Worm (Caenorhabditis elegans): ENCODE measurements around the gene hil-1.

The hil-1 gene

DNA sequence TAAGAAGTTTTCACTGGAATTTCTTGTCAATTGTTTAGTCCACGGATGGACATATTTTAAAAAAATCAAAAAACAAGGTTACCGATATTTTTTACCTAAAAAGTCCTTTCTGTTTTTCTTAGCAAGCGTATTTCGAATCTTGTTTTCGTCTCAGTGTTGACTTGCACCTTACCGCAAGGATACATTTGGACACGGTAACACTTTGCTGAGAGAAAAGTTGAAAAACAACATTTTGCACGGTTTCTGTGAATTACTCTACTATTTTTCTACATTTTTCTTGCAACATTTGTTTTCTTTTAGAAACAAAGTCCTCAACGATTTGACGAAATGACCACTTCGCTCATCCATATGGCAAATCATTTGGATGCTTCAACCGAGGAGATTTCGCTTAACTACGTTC, at the start of gene hil-1:
Gene hil-1 (plus strand): TSS at position 301 of the 400 bp plus-strand sequence.
- no peak for TF ChIP-seq mdl-1 (tag; optimal IDR thresholded peaks at IDR 0.05)
- no peak for TF ChIP-seq ztf-4 (tag; optimal IDR thresholded peaks at IDR 0.05)
- no peak for TF ChIP-seq nhr-67 (tag; optimal IDR thresholded peaks at IDR 0.05)
- TF ChIP-seq nhr-43 (tag; optimal IDR thresholded peaks at IDR 0.05; ENCODE audit: poor library complexity, severe bottlenecking): no peak
- TF ChIP-seq pqm-1 (tag; optimal IDR thresholded peaks at IDR 0.05): no peak

DNA sequence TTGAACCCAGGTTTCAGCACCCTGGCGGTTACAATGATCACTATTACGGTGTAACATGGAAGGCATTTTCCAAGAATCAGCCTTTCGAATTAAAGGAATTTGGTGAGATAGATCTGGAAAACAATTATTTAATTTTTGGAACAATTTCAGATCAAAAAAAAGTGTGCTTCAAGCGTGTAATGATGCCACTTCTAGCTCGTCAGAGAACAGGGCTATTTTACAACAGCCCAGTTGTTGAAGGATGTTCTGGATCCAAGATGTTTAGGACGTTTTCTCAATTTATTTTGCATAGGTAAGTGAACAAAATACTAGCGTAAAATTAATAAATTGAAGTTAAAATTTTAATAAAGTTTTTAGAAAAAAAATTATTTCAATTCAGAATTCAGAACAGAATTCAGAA, 48.7 kb upstream of the hil-1 start:
- TF ChIP-seq nhr-77 (tag; optimal IDR thresholded peaks at IDR 0.05): no peak
- no peak for TF ChIP-seq ZK546.5 (tag; optimal IDR thresholded peaks at IDR 0.05)
- no peak for TF ChIP-seq nhr-12 (tag; optimal IDR thresholded peaks at IDR 0.05)
- no peak for TF ChIP-seq lin-15B (tag; optimal IDR thresholded peaks at IDR 0.05)
- no peak for TF ChIP-seq nhr-43 (tag; optimal IDR thresholded peaks at IDR 0.05; ENCODE audit: poor library complexity, severe bottlenecking)
- no peak for TF ChIP-seq elt-1 (tag; optimal IDR thresholded peaks at IDR 0.05)
- TF ChIP-seq hmg-11 (tag; optimal IDR thresholded peaks at IDR 0.05): no peak
- no peak for TF ChIP-seq lin-39 (tag; optimal IDR thresholded peaks at IDR 0.05)
- TF ChIP-seq egl-27 (tag; optimal IDR thresholded peaks at IDR 0.05): no peak
- no peak for TF ChIP-seq egl-5 (tag; optimal IDR thresholded peaks at IDR 0.05)
- no peak for TF ChIP-seq mdl-1 (tag; optimal IDR thresholded peaks at IDR 0.05)
- TF ChIP-seq unc-62 (GFP tag; optimal IDR thresholded peaks at IDR 0.05): no peak
- TF ChIP-seq mml-1 (tag; optimal IDR thresholded peaks at IDR 0.05): no peak
- TF ChIP-seq tbx-2 (tag; optimal IDR thresholded peaks at IDR 0.05): no peak

DNA sequence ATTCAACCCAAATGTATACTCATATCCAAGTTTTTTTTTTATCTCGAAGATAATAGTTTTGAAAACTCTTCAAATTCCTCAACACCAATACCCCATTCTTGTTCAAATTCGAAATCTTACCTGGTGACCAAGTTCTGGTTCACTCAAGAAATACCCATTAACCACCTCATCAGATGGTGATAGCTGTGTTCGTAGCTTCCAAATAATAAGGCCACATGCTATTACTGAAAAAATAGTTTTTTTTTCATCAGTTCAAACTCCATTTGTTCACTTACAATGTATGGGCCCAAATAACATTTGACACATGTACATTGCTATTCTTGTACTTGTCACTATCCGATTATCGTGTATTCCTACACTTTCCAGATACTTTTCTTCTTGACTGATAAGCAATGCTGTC, 42.1 kb upstream of the hil-1 start:
- no peak for TF ChIP-seq ceh-16 (tag; optimal IDR thresholded peaks at IDR 0.05)
- TF ChIP-seq aly-2 (tag; optimal IDR thresholded peaks at IDR 0.05): no peak
- no peak for TF ChIP-seq ceh-28 (tag; optimal IDR thresholded peaks at IDR 0.05)
- no peak for TF ChIP-seq nhr-12 (tag; optimal IDR thresholded peaks at IDR 0.05)
- no peak for TF ChIP-seq ceh-9 (tag; optimal IDR thresholded peaks at IDR 0.05)
- no peak for TF ChIP-seq nhr-25 (tag; optimal IDR thresholded peaks at IDR 0.05)
- TF ChIP-seq nhr-11 (tag; optimal IDR thresholded peaks at IDR 0.05): no peak
- no peak for TF ChIP-seq ZK546.5 (tag; optimal IDR thresholded peaks at IDR 0.05)
- no peak for TF ChIP-seq nhr-67 (tag; optimal IDR thresholded peaks at IDR 0.05)

DNA sequence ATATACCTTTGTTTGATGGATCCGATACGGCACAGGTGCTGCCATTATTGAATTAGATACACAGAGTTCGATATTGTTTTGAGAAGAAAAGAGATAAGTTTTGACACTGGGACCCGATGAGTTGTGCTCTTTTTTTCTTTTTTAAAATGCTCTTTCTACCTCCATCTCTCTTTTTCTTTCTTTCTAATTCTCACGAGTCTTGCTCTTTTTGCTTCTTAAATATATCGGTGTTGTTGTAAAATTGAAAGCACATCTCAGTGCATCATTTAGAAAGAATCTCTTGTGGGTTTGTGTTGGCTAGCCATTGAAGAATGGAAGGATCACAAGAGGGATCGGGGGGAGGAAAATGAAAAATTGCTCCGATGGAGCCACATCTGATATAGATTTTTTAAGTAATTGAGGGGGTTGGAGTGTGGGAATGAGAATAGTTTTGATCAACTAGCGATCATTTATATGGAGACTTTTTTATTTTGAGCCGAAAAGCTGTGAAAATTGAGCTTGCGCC, 40.2 kb upstream of the hil-1 start, which contains the start of gene H12D21.9:
Gene H12D21.9 (minus strand): TSS at position 148 of the 505 bp plus-strand sequence.
- TF ChIP-seq aly-2 (tag; optimal IDR thresholded peaks at IDR 0.05) (no peak), elt-1 (tag; optimal IDR thresholded peaks at IDR 0.05) (no peak), unc-62 (GFP tag; optimal IDR thresholded peaks at IDR 0.05) (no peak), ceh-28 (tag; optimal IDR thresholded peaks at IDR 0.05) (no peak), elt-2 (tag; optimal IDR thresholded peaks at IDR 0.05) (no peak), nhr-23 (tag; optimal IDR thresholded peaks at IDR 0.05) (no peak), fkh-2 (tag; optimal IDR thresholded peaks at IDR 0.05) (no peak), nhr-25 (tag; optimal IDR thresholded peaks at IDR 0.05) (no peak), ztf-11 (tag; optimal IDR thresholded peaks at IDR 0.05) (no peak), nhr-11 (tag; optimal IDR thresholded peaks at IDR 0.05) (no peak), pqm-1 (tag; optimal IDR thresholded peaks at IDR 0.05) (no peak), nhr-28 (tag; optimal IDR thresholded peaks at IDR 0.05) (no peak), egl-5 (tag; optimal IDR thresholded peaks at IDR 0.05) (no peak), ceh-16 (tag; optimal IDR thresholded peaks at IDR 0.05) (no peak), jun-1 (tag; optimal IDR thresholded peaks at IDR 0.05) (no peak), daf-12 (tag; optimal IDR thresholded peaks at IDR 0.05) (no peak), sea-2 (GFP tag; optimal IDR thresholded peaks at IDR 0.05) (no peak), lin-39 (tag; optimal IDR thresholded peaks at IDR 0.05) (no peak), lsy-12 (tag; optimal IDR thresholded peaks at IDR 0.05) (no peak), fkh-10 (GFP tag; optimal IDR thresholded peaks at IDR 0.05) (no peak)

DNA sequence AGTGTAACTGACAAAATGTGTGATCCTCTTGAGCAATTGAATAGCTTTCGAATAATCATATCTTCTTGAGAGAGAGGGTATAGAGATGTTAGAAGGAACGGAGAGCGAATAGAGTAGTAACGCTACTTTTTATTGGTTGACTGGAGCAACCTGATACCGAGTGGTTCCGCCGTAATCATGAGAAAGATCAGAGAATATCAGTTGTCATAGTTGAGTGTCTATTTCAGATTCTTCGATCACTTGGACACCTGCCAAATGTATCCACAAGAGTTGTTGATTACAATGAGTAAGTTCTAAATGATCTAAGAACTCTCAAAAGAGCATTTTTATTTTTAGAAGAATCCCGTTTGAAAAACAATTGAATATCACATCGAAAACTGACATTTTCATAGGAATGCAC, 38.8 kb upstream of the hil-1 start:
- no peak for TF ChIP-seq ceh-16 (tag; optimal IDR thresholded peaks at IDR 0.05)
- peak; percentile 7 for TF ChIP-seq egl-5 (tag; optimal IDR thresholded peaks at IDR 0.05)
- TF ChIP-seq nhr-76 (tag; optimal IDR thresholded peaks at IDR 0.05): no peak
- no peak for TF ChIP-seq lin-39 (tag; optimal IDR thresholded peaks at IDR 0.05)
- no peak for TF ChIP-seq ceh-82 (tag; optimal IDR thresholded peaks at IDR 0.05)
- TF ChIP-seq hmg-11 (tag; optimal IDR thresholded peaks at IDR 0.05): no peak
- TF ChIP-seq elt-3 (tag; optimal IDR thresholded peaks at IDR 0.05): no peak
- no peak for TF ChIP-seq ceh-9 (tag; optimal IDR thresholded peaks at IDR 0.05)

All from whole organism, L3 larva.